Fruit fly (Drosophila melanogaster): ENCODE results near the gene Archease.

Archease gene

dm6 chr3R:21682041-21682440 lies 19.3 kb upstream of the Archease start:
- TF ChIP-seq gl (tag; optimal IDR thresholded peaks at IDR 0.05) (peak; percentile 74), CG8159 (tag; optimal IDR thresholded peaks at IDR 0.05) (peak; percentile 85), rn (GFP tag; IDR thresholded peaks at IDR 0.05) (no peak), Snoo (tag; optimal IDR thresholded peaks at IDR 0.05) (no peak), CG4496 (GFP tag; IDR thresholded peaks at IDR 0.05) (peak; percentile 84; the same call in 2 of the 3 replicates), CG14655 (GFP tag; optimal IDR thresholded peaks at IDR 0.05) (peak; percentile 85), CG8301 (tag; optimal IDR thresholded peaks at IDR 0.05) (peak; percentile 83), CG12605 (GFP tag; IDR thresholded peaks at IDR 0.05) (peak; percentile 47; the same call in 1 of the 2 replicates), CG13204 (GFP tag; optimal IDR thresholded peaks at IDR 0.05) (peak; percentile 55), Pif1A (GFP tag; optimal IDR thresholded peaks at IDR 0.05) (peak; percentile 75), Ets98B (GFP tag; IDR thresholded peaks at IDR 0.05) (peak; percentile 68), CG32121 (GFP tag; IDR thresholded peaks at IDR 0.05) (peak; percentile 39; the same call in 1 of the 2 replicates), CG15710 (tag; optimal IDR thresholded peaks at IDR 0.05) (peak; percentile 78), CG17806 (tag; optimal IDR thresholded peaks at IDR 0.05) (peak; percentile 88), CG34367 (tag; optimal IDR thresholded peaks at IDR 0.05) (peak; percentile 82), D1 (tag; optimal IDR thresholded peaks at IDR 0.05) (peak; percentile 34), fd96Ca (GFP tag; IDR thresholded peaks at IDR 0.05) (no peak; the same call in 2 of the 3 replicates), Pif1B (GFP tag; optimal IDR thresholded peaks at IDR 0.05) (peak; percentile 72), CG9948 (tag; optimal IDR thresholded peaks at IDR 0.05) (peak; percentile 80), EcR (GFP tag; optimal IDR thresholded peaks at IDR 0.05) (no peak), CG10348 (GFP tag; IDR thresholded peaks at IDR 0.05) (no peak)

- TF ChIP-seq Ets98B (GFP tag; IDR thresholded peaks at IDR 0.05) (no peak), CG9948 (tag; optimal IDR thresholded peaks at IDR 0.05) (peak; percentile 52), gl (tag; optimal IDR thresholded peaks at IDR 0.05) (no peak), CG32121 (GFP tag; IDR thresholded peaks at IDR 0.05) (no peak), CG17806 (tag; optimal IDR thresholded peaks at IDR 0.05) (peak; percentile 59), CG12605 (GFP tag; IDR thresholded peaks at IDR 0.05) (no peak), CG8301 (tag; optimal IDR thresholded peaks at IDR 0.05) (peak; percentile 15), CG14655 (GFP tag; optimal IDR thresholded peaks at IDR 0.05) (peak; percentile 24), CG10348 (GFP tag; IDR thresholded peaks at IDR 0.05) (no peak), D1 (tag; optimal IDR thresholded peaks at IDR 0.05) (no peak), EcR (GFP tag; optimal IDR thresholded peaks at IDR 0.05) (no peak), CG8159 (tag; optimal IDR thresholded peaks at IDR 0.05) (peak; percentile 55), CG34367 (tag; optimal IDR thresholded peaks at IDR 0.05) (peak; percentile 1), Pif1B (GFP tag; optimal IDR thresholded peaks at IDR 0.05) (no peak), Snoo (tag; optimal IDR thresholded peaks at IDR 0.05) (no peak), CG13204 (GFP tag; optimal IDR thresholded peaks at IDR 0.05) (no peak), CG15710 (tag; optimal IDR thresholded peaks at IDR 0.05) (peak; percentile 43), rn (GFP tag; IDR thresholded peaks at IDR 0.05) (no peak), Pif1A (GFP tag; optimal IDR thresholded peaks at IDR 0.05) (no peak), CG4496 (GFP tag; IDR thresholded peaks at IDR 0.05) (no peak)
These were observed 16.5 kb upstream of the Archease start for dm6 chr3R:21679310-21679709.

- TF ChIP-seq Pif1B (GFP tag; optimal IDR thresholded peaks at IDR 0.05) = no peak
- no peak for TF ChIP-seq CG17806 (tag; optimal IDR thresholded peaks at IDR 0.05)
- TF ChIP-seq Ets98B (GFP tag; IDR thresholded peaks at IDR 0.05) = no peak
- TF ChIP-seq rn (GFP tag; IDR thresholded peaks at IDR 0.05) = no peak
- TF ChIP-seq gl (tag; optimal IDR thresholded peaks at IDR 0.05) = no peak
- no peak for TF ChIP-seq EcR (GFP tag; optimal IDR thresholded peaks at IDR 0.05)
- no peak for TF ChIP-seq CG34367 (tag; optimal IDR thresholded peaks at IDR 0.05)
- TF ChIP-seq Snoo (tag; optimal IDR thresholded peaks at IDR 0.05) = no peak
- no peak for TF ChIP-seq CG14655 (GFP tag; optimal IDR thresholded peaks at IDR 0.05)
- no peak for TF ChIP-seq CG8301 (tag; optimal IDR thresholded peaks at IDR 0.05)
- no peak for TF ChIP-seq D1 (tag; optimal IDR thresholded peaks at IDR 0.05)
- TF ChIP-seq CG4496 (GFP tag; IDR thresholded peaks at IDR 0.05) = no peak; the same call in 2 of the 3 replicates
- TF ChIP-seq CG9948 (tag; optimal IDR thresholded peaks at IDR 0.05) = no peak
These were observed 8.9 kb upstream of the Archease start, which contains the start of gene PolA1 for dm6 chr3R:21671636-21672035. PolA1 (minus strand) TSS chr3R:21671750.

- TF ChIP-seq D1 (tag; optimal IDR thresholded peaks at IDR 0.05) (no peak), CG15710 (tag; optimal IDR thresholded peaks at IDR 0.05) (no peak), CG10348 (GFP tag; IDR thresholded peaks at IDR 0.05) (no peak), EcR (GFP tag; optimal IDR thresholded peaks at IDR 0.05) (no peak), rn (GFP tag; IDR thresholded peaks at IDR 0.05) (no peak), CG8301 (tag; optimal IDR thresholded peaks at IDR 0.05) (no peak)
These were observed 2.6 kb upstream of the Archease start for dm6 chr3R:21665404-21665803.

- TF ChIP-seq CG4496 (GFP tag; IDR thresholded peaks at IDR 0.05) = 0 out of 3 replicates have a peak, but pooled peaks have one; percentile 50
- TF ChIP-seq CG15710 (tag; optimal IDR thresholded peaks at IDR 0.05) = no peak
These were observed 1.3 kb upstream of the Archease start, which contains the start of gene Jhbp16 for dm6 chr3R:21664089-21664488. Jhbp16 (plus strand) TSS chr3R:21664389.

- peak; percentile 3 for TF ChIP-seq CG13204 (GFP tag; optimal IDR thresholded peaks at IDR 0.05)
- peak; percentile 7; the same call in 1 of the 2 replicates for TF ChIP-seq CG12605 (GFP tag; IDR thresholded peaks at IDR 0.05)
- no peak for TF ChIP-seq CG9948 (tag; optimal IDR thresholded peaks at IDR 0.05)
- TF ChIP-seq gl (tag; optimal IDR thresholded peaks at IDR 0.05) = no peak
- no peak for TF ChIP-seq CG14655 (GFP tag; optimal IDR thresholded peaks at IDR 0.05)
- TF ChIP-seq Pif1A (GFP tag; optimal IDR thresholded peaks at IDR 0.05) = no peak
- TF ChIP-seq CG8301 (tag; optimal IDR thresholded peaks at IDR 0.05) = no peak
- TF ChIP-seq CG10348 (GFP tag; IDR thresholded peaks at IDR 0.05) = no peak
- TF ChIP-seq EcR (GFP tag; optimal IDR thresholded peaks at IDR 0.05) = peak; percentile 23
- no peak for TF ChIP-seq CG34367 (tag; optimal IDR thresholded peaks at IDR 0.05)
- TF ChIP-seq CG4496 (GFP tag; IDR thresholded peaks at IDR 0.05) = peak; percentile 10; the same call in 1 of the 3 replicates
- TF ChIP-seq Snoo (tag; optimal IDR thresholded peaks at IDR 0.05) = no peak
- no peak for TF ChIP-seq CG15710 (tag; optimal IDR thresholded peaks at IDR 0.05)
- no peak for TF ChIP-seq CG8159 (tag; optimal IDR thresholded peaks at IDR 0.05)
- TF ChIP-seq rn (GFP tag; IDR thresholded peaks at IDR 0.05) = no peak
- 0 out of 2 replicates have a peak, but pooled peaks have one; percentile 10 for TF ChIP-seq CG32121 (GFP tag; IDR thresholded peaks at IDR 0.05)
- no peak for TF ChIP-seq fd96Ca (GFP tag; IDR thresholded peaks at IDR 0.05)
- no peak for TF ChIP-seq D1 (tag; optimal IDR thresholded peaks at IDR 0.05)
- TF ChIP-seq Pif1B (GFP tag; optimal IDR thresholded peaks at IDR 0.05) = no peak
- TF ChIP-seq CG17806 (tag; optimal IDR thresholded peaks at IDR 0.05) = no peak
- TF ChIP-seq Ets98B (GFP tag; IDR thresholded peaks at IDR 0.05) = no peak
These were observed 2.1 kb downstream of the Archease start, which contains the start of gene E2f1 for dm6 chr3R:21660659-21661126. E2f1 (minus strand) TSS chr3R:21660871.

Data from whole organism, pupa.